Worm (Caenorhabditis elegans) whole organism, mixed stage, embryonic: ENCODE data around the gene C35B8.3.

Experiments
- ceh-83 ChIP-seq: fragments of 200-800 bp; sonication (Bioruptor generic); optimal IDR thresholded peaks from 2 replicates; lab custom pipeline; 2018; ENCODE audit warnings: mild to moderate bottlenecking, missing genetic modification characterization, missing compliant biosample characterization
- ces-1 ChIP-seq: fragments of 150-350 bp; optimal IDR thresholded peaks from 2 replicates; lab custom pipeline; 2014; ENCODE audit warnings: missing biosample characterization, missing genetic modification reagents, missing genetic modification characterization
- cnd-1 ChIP-seq: fragments of 200-800 bp; sonication (Bioruptor generic); optimal IDR thresholded peaks from 2 replicates; lab custom pipeline; 2018; ENCODE audit warnings: mild to moderate bottlenecking, missing genetic modification characterization, missing compliant biosample characterization
- lin-13 ChIP-seq: fragments of 150-350 bp; optimal IDR thresholded peaks from 2 replicates; lab custom pipeline; 2014; ENCODE audit warnings: missing biosample characterization, missing genetic modification characterization
- mab-5 ChIP-seq: fragments of 150-350 bp; optimal IDR thresholded peaks from 2 replicates; lab custom pipeline; 2014; ENCODE audit warnings: missing biosample characterization, missing genetic modification characterization
- nhr-12 ChIP-seq: fragments of 150-350 bp; optimal IDR thresholded peaks from 2 replicates; lab custom pipeline; 2014; ENCODE audit warnings: missing biosample characterization, missing genetic modification characterization
- nhr-28 ChIP-seq: fragments of 150-350 bp; optimal IDR thresholded peaks from 2 replicates; lab custom pipeline; 2014; ENCODE audit warnings: missing biosample characterization, missing genetic modification characterization
- unc-62 ChIP-seq: fragments of 150-350 bp; optimal IDR thresholded peaks from 2 replicates; lab custom pipeline; 2014; ENCODE audit warnings: missing biosample characterization, missing genetic modification reagents, missing genetic modification characterization

DNA sequence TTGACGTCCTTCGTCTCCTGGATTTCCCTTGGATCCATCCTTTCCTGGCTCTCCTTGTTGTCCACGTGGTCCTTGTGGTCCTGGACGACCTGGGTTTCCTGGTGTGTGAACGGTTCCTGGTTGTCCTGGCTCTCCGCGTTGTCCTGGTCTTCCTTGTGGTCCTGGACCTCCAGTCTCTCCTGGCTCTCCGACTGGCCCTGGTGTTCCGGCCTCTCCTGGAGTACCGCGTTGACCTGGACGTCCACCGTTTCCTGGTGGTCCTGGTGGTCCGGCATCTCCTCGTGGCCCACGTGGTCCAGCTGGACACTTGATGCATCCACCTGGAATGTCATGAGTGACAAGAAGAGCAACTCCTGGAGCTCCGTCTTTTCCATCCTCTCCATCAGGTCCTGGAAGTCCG is 20.1 kb downstream of the C35B8.3 start:
- TF ChIP-seq ceh-83 (GFP tag; lab: Kevin White, UChicago), result no peak
- no peak for TF ChIP-seq nhr-12 (tag; lab: Kevin White, UChicago)
- no peak for TF ChIP-seq nhr-28 (tag; lab: Kevin White, UChicago)
- TF ChIP-seq unc-62 (GFP tag; lab: Kevin White, UChicago), result no peak
- TF ChIP-seq lin-13 (tag; lab: Kevin White, UChicago), result no peak
- TF ChIP-seq mab-5 (tag; lab: Kevin White, UChicago), result no peak
- TF ChIP-seq ces-1 (GFP tag; lab: Kevin White, UChicago), result no peak
- no peak for TF ChIP-seq cnd-1 (tag; lab: Kevin White, UChicago)
